Worm (Caenorhabditis elegans): ENCODE data around the gene sra-12.

DNA sequence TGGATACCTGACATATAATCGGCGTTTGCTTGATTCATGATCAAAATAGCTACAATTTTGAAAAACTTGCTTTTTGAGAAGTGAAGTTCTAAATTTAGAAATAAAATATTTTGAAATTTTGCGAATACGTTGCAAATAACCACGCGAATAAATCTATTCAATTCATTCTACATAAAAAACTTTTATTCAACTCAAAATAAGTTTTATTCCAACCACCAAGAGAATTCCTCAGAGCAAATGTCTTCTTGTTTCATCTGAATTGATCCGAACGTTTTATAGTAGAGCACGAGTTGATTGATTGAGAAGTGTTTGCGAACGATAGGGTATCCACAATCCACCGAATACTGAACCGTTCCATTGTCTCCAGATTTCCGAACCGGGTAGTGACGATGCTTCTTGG, 11.5 kb upstream of the sra-12 start, which contains the start of gene F44F4.9:
- TF ChIP-seq F13C5.2 (tag; optimal IDR thresholded peaks at IDR 0.05) (no peak), ama-1 (optimal IDR thresholded peaks at IDR 0.05) (no peak), ets-7 (tag; optimal IDR thresholded peaks at IDR 0.05) (no peak), hmg-4 (GFP tag; optimal IDR thresholded peaks at IDR 0.05) (no peak), aly-1 (tag; optimal IDR thresholded peaks at IDR 0.05) (no peak), flt-1 (GFP tag; IDR thresholded peaks at IDR 0.05) (no peak)
